Fruit fly (Drosophila melanogaster) whole organism, prepupa: ENCODE measurements around the gene Set8.

Experiments used
- CG10631 ChIP-seq: fragments of 200-800 bp; sonication (Bioruptor generic); optimal IDR thresholded peaks from 2 replicates; lab custom pipeline; 2016; ENCODE audit warnings: missing biosample characterization, missing genetic modification characterization
- Hr4 ChIP-seq: fragments of 200-800 bp; sonication (Bioruptor generic); optimal IDR thresholded peaks from 3 replicates; lab custom pipeline; 2016; ENCODE audit warnings: missing biosample characterization, missing genetic modification characterization
- Sox102F ChIP-seq: fragments of 200-800 bp; sonication (Bioruptor generic); optimal IDR thresholded peaks from 2 replicates; lab custom pipeline; 2016; ENCODE audit warnings: missing biosample characterization, mild to moderate bottlenecking, missing genetic modification characterization
- lz ChIP-seq: fragments of 200-800 bp; sonication (Bioruptor generic); optimal IDR thresholded peaks from 3 replicates; lab custom pipeline; 2016; ENCODE audit warnings: missing biosample characterization, missing genetic modification characterization

dm6 chr3R:14283754-14284421, 31.9 kb upstream of the Set8 start:
- TF ChIP-seq Hr4: peak; percentile 99
- TF ChIP-seq Sox102F (GFP tag; lab: Kevin White, UChicago): peak; percentile 98
- peak; percentile 98 for TF ChIP-seq CG10631 (GFP tag; lab: Kevin White, UChicago)
- peak; percentile 98 for TF ChIP-seq lz (GFP tag; lab: Kevin White, UChicago)
